Fruit fly (Drosophila melanogaster) whole organism, embryonic: ENCODE measurements around the gene Kat60.
A peak's percentile ranks its signal among the peaks of the same experiment; 100 is the strongest.

Experiments used
- Aef1 ChIP-seq: fragments of 200-800 bp; sonication (Bioruptor generic); IDR thresholded peaks from 3 replicates; pipeline ENCODE4 v1.3.6; 2022; ENCODE audit warnings: missing biosample characterization, missing genetic modification characterization
- B-H2 ChIP-seq: fragments of 200-800 bp; sonication (Bioruptor generic); optimal IDR thresholded peaks from 2 replicates; lab custom pipeline; 2018; ENCODE audit warnings: missing biosample characterization, mild to moderate bottlenecking, missing genetic modification characterization
- Blimp-1 ChIP-seq: fragments of 200-800 bp; sonication (Bioruptor generic); optimal IDR thresholded peaks from 3 replicates; lab custom pipeline; 2018; ENCODE audit warnings: missing biosample characterization, missing genetic modification characterization, mild to moderate bottlenecking, moderate library complexity, missing genetic modification reagents
- CG13424 ChIP-seq: fragments of 200-800 bp; sonication (Bioruptor generic); optimal IDR thresholded peaks from 2 replicates; lab custom pipeline; 2019; ENCODE audit warnings: missing biosample characterization, mild to moderate bottlenecking, missing genetic modification characterization, moderate library complexity
- CG13894 ChIP-seq: fragments of 200-800 bp; sonication (Bioruptor generic); optimal IDR thresholded peaks from 3 replicates; lab custom pipeline; 2018; ENCODE audit warnings: missing biosample characterization, mild to moderate bottlenecking, missing genetic modification characterization, moderate library complexity
- CG1529 ChIP-seq: fragments of 200-800 bp; sonication (Bioruptor generic); optimal IDR thresholded peaks from 3 replicates; lab custom pipeline; 2018; ENCODE audit warnings: missing biosample characterization, missing genetic modification characterization
- CG15514 ChIP-seq: fragments of 200-800 bp; sonication (Bioruptor generic); optimal IDR thresholded peaks from 3 replicates; lab custom pipeline; 2017; ENCODE audit warnings: missing biosample characterization, missing genetic modification characterization, mild to moderate bottlenecking, moderate library complexity, missing genetic modification reagents
- CG15601 ChIP-seq: fragments of 200-800 bp; sonication (Bioruptor generic); optimal IDR thresholded peaks from 3 replicates; lab custom pipeline; 2019; ENCODE audit warnings: missing biosample characterization, mild to moderate bottlenecking, missing genetic modification characterization, moderate library complexity
- CG1603 ChIP-seq: fragments of 200-800 bp; sonication (Bioruptor generic); optimal IDR thresholded peaks from 2 replicates; lab custom pipeline; 2019; ENCODE audit warnings: missing biosample characterization, mild to moderate bottlenecking, missing genetic modification characterization, moderate library complexity
- CG17385 ChIP-seq: fragments of 200-800 bp; sonication (Bioruptor generic); optimal IDR thresholded peaks from 3 replicates; lab custom pipeline; 2018; ENCODE audit warnings: missing biosample characterization, mild to moderate bottlenecking, missing genetic modification characterization
- CG18476 ChIP-seq: fragments of 200-800 bp; sonication (Bioruptor generic); optimal IDR thresholded peaks from 2 replicates; lab custom pipeline; 2016; ENCODE audit warnings: missing biosample characterization, mild to moderate bottlenecking, missing genetic modification characterization
- CG18599 ChIP-seq: fragments of 200-800 bp; sonication (Bioruptor generic); optimal IDR thresholded peaks from 3 replicates; lab custom pipeline; 2017; ENCODE audit warnings: missing biosample characterization, missing genetic modification characterization, mild to moderate bottlenecking, moderate library complexity, missing genetic modification reagents
- CG2129 ChIP-seq: fragments of 200-800 bp; sonication (Bioruptor generic); IDR thresholded peaks from 2 replicates; pipeline ENCODE4 v1.3.6; 2022; ENCODE audit warnings: missing biosample characterization, missing genetic modification characterization; ENCODE audit not compliant: partially characterized antibody
- CG2199 ChIP-seq: fragments of 200-800 bp; sonication (Bioruptor generic); IDR thresholded peaks from 3 replicates; pipeline ENCODE4 v1.3.6; 2022; ENCODE audit warnings: missing biosample characterization, missing genetic modification characterization
- CG34224 ChIP-seq: fragments of 200-800 bp; sonication (Bioruptor generic); IDR thresholded peaks from 3 replicates; pipeline ENCODE4 v1.3.6; 2022; ENCODE audit warnings: missing biosample characterization, missing genetic modification characterization; ENCODE audit not compliant: partially characterized antibody
- CG8281 ChIP-seq: fragments of 200-800 bp; sonication (Bioruptor generic); optimal IDR thresholded peaks from 2 replicates; lab custom pipeline; 2018; ENCODE audit warnings: missing biosample characterization, mild to moderate bottlenecking, missing genetic modification characterization, moderate library complexity
- CG8765 ChIP-seq: fragments of 200-800 bp; sonication (Bioruptor generic); IDR thresholded peaks from 2 replicates; pipeline ENCODE4 v1.3.6; 2022; ENCODE audit warnings: missing biosample characterization, missing genetic modification characterization
- CG9797 ChIP-seq: fragments of 200-800 bp; sonication (Bioruptor generic); optimal IDR thresholded peaks from 3 replicates; lab custom pipeline; 2018; ENCODE audit warnings: missing biosample characterization, mild to moderate bottlenecking, missing genetic modification characterization
- Chrac-16 ChIP-seq: fragments of 200-800 bp; sonication (Bioruptor generic); optimal IDR thresholded peaks from 3 replicates; lab custom pipeline; 2016; ENCODE audit warnings: missing biosample characterization, missing genetic modification characterization
- Dll ChIP-seq: fragments of 200-800 bp; sonication (Bioruptor generic); IDR thresholded peaks from 4 replicates; pipeline ENCODE4 v1.3.6; 2022; ENCODE audit warnings: missing biosample characterization, missing genetic modification characterization; ENCODE audit not compliant: partially characterized antibody
- Doc3 ChIP-seq: fragments of 200-800 bp; sonication (Bioruptor generic); IDR thresholded peaks from 3 replicates; pipeline ENCODE4 v1.3.6; 2022; ENCODE audit warnings: missing biosample characterization, missing genetic modification characterization; ENCODE audit not compliant: partially characterized antibody
- Dref ChIP-seq: fragments of 200-800 bp; sonication (Bioruptor generic); IDR thresholded peaks from 2 replicates; pipeline ENCODE4 v1.3.6; 2022; ENCODE audit warnings: missing biosample characterization, missing genetic modification characterization
- E2f2 ChIP-seq: fragments of 200-800 bp; sonication (Bioruptor generic); IDR thresholded peaks from 2 replicates; pipeline ENCODE4 v1.3.6; 2022; ENCODE audit warnings: missing biosample characterization, missing genetic modification characterization
- Hand ChIP-seq: fragments of 200-800 bp; sonication (Bioruptor generic); optimal IDR thresholded peaks from 2 replicates; lab custom pipeline; 2017; ENCODE audit warnings: mild to moderate bottlenecking, missing biosample characterization, missing genetic modification reagents, missing genetic modification characterization
- Hr78 ChIP-seq, 2 experiments: fragments of 200-800 bp in 1 of 2; fragments of >200 bp in 1 of 2; sonication (Bioruptor generic) in 1 of 2; optimal IDR thresholded peaks; 2 replicates each; lab custom pipeline; 2017 to 2019; ENCODE audit warnings: missing biosample characterization in 2 of 2, missing genetic modification characterization in 2 of 2, mild to moderate bottlenecking in 1 of 2, moderate library complexity in 1 of 2
- MBD-R2 ChIP-seq: fragments of 200-800 bp; sonication (Bioruptor generic); IDR thresholded peaks from 2 replicates; pipeline ENCODE4 v1.3.6; 2022; ENCODE audit warnings: missing biosample characterization, missing genetic modification characterization
- MTF-1 ChIP-seq: fragments of 200-800 bp; sonication (Bioruptor generic); optimal IDR thresholded peaks from 2 replicates; lab custom pipeline; 2018; ENCODE audit warnings: missing biosample characterization, mild to moderate bottlenecking, missing genetic modification characterization, borderline replicate concordance
- Mrtf ChIP-seq: fragments of 200-800 bp; sonication (Bioruptor generic); IDR thresholded peaks from 3 replicates; pipeline ENCODE4 v1.3.6; 2022; ENCODE audit warnings: missing biosample characterization, missing genetic modification characterization
- Myb ChIP-seq: fragments of 200-800 bp; sonication (Bioruptor generic); optimal IDR thresholded peaks from 2 replicates; lab custom pipeline; 2016; ENCODE audit warnings: missing biosample characterization, missing genetic modification characterization
- Nf-YC ChIP-seq: fragments of 200-800 bp; optimal IDR thresholded peaks from 3 replicates; lab custom pipeline; 2019; ENCODE audit warnings: missing biosample characterization, mild to moderate bottlenecking, missing genetic modification characterization, moderate library complexity
- Usf ChIP-seq: fragments of 200-800 bp; sonication (Bioruptor generic); optimal IDR thresholded peaks from 2 replicates; lab custom pipeline; 2017; ENCODE audit warnings: missing genotype, missing biosample characterization, missing genetic modification characterization
- ab ChIP-seq: fragments of 200-800 bp; sonication (Bioruptor generic); optimal IDR thresholded peaks from 2 replicates; lab custom pipeline; 2016; ENCODE audit warnings: missing biosample characterization, missing genetic modification characterization
- amos ChIP-seq: fragments of 200-800 bp; sonication (Bioruptor generic); IDR thresholded peaks from 2 replicates; pipeline ENCODE4 v1.3.6; 2022; ENCODE audit warnings: missing biosample characterization, missing genetic modification characterization; ENCODE audit not compliant: partially characterized antibody
- ato ChIP-seq: fragments of 200-800 bp; sonication (Bioruptor generic); IDR thresholded peaks from 2 replicates; pipeline ENCODE4 v1.3.6; 2022; ENCODE audit warnings: missing biosample characterization, missing genetic modification characterization; ENCODE audit not compliant: partially characterized antibody
- bigmax ChIP-seq: fragments of 200-800 bp; sonication (Bioruptor generic); optimal IDR thresholded peaks from 2 replicates; lab custom pipeline; 2018; ENCODE audit warnings: missing biosample characterization, mild to moderate bottlenecking, missing genetic modification characterization
- ci ChIP-seq: fragments of 200-800 bp; sonication (Bioruptor generic); IDR thresholded peaks from 3 replicates; pipeline ENCODE4 v1.3.6; 2022; ENCODE audit warnings: missing biosample characterization, missing genetic modification characterization
- disco-r ChIP-seq: fragments of 200-800 bp; sonication (Bioruptor generic); optimal IDR thresholded peaks from 2 replicates; lab custom pipeline; 2016; ENCODE audit warnings: missing biosample characterization, missing genetic modification characterization
- gcm2 ChIP-seq: fragments of 200-800 bp; sonication (Bioruptor generic); optimal IDR thresholded peaks from 2 replicates; lab custom pipeline; 2016; ENCODE audit warnings: missing biosample characterization, missing genetic modification characterization
- insv ChIP-seq, 2 experiments: fragments of 200-800 bp; sonication (Bioruptor generic); optimal IDR thresholded peaks; 3 replicates each; lab custom pipeline; 2016 to 2018; ENCODE audit warnings: missing biosample characterization in 2 of 2, missing genetic modification characterization in 2 of 2
- jigr1 ChIP-seq: fragments of 200-800 bp; sonication (Bioruptor generic); IDR thresholded peaks from 3 replicates; pipeline ENCODE4 v1.3.6; 2022; ENCODE audit warnings: missing biosample characterization, missing genetic modification characterization
- lbe ChIP-seq: fragments of 200-800 bp; sonication (Bioruptor generic); optimal IDR thresholded peaks from 2 replicates; lab custom pipeline; 2016; ENCODE audit warnings: missing biosample characterization, mild to moderate bottlenecking, missing genetic modification characterization
- lov ChIP-seq, 2 experiments: fragments of 200-800 bp in 1 of 2; fragments of >200 bp in 1 of 2; sonication (Bioruptor generic) in 1 of 2; IDR thresholded peaks in 1 of 2; optimal IDR thresholded peaks in 1 of 2; 2 replicates in 1 of 2; 3 replicates in 1 of 2; pipeline versions ENCODE4 v1.3.6 to Lab custom; 2017 to 2022; ENCODE audit warnings: missing biosample characterization in 1 of 2, missing genetic modification characterization in 1 of 2
- nerfin-1 ChIP-seq: fragments of 200-800 bp; sonication (Bioruptor generic); optimal IDR thresholded peaks from 3 replicates; lab custom pipeline; 2019; ENCODE audit warnings: missing biosample characterization, mild to moderate bottlenecking, missing genetic modification characterization, moderate library complexity
- slou ChIP-seq: fragments of 200-800 bp; sonication (Bioruptor generic); optimal IDR thresholded peaks from 3 replicates; lab custom pipeline; 2016; ENCODE audit warnings: missing biosample characterization, missing genetic modification characterization
- sna ChIP-seq: fragments of 200-800 bp; sonication (Bioruptor generic); IDR thresholded peaks from 2 replicates; pipeline ENCODE4 v1.3.6; 2022; ENCODE audit warnings: missing biosample characterization, missing genetic modification characterization; ENCODE audit not compliant: partially characterized antibody
- ssp ChIP-seq: fragments of 200-800 bp; sonication (Bioruptor generic); IDR thresholded peaks from 2 replicates; pipeline ENCODE4 v1.3.6; 2022; ENCODE audit warnings: missing biosample characterization, missing genetic modification characterization
- stc ChIP-seq: fragments of 200-800 bp; sonication (Bioruptor generic); IDR thresholded peaks from 2 replicates; pipeline ENCODE4 v1.3.6; 2022; ENCODE audit warnings: missing biosample characterization, missing genetic modification characterization
- trem ChIP-seq: fragments of 200-800 bp; optimal IDR thresholded peaks from 3 replicates; lab custom pipeline; 2019; ENCODE audit warnings: missing biosample characterization, mild to moderate bottlenecking, missing genetic modification characterization, moderate library complexity
- usp ChIP-seq: fragments of >200 bp; optimal IDR thresholded peaks from 2 replicates; lab custom pipeline; 2017; ENCODE audit warnings: missing biosample characterization, missing genetic modification characterization
- z ChIP-seq: fragments of 200-800 bp; sonication (Bioruptor generic); IDR thresholded peaks from 3 replicates; pipeline ENCODE4 v1.3.6; 2022; ENCODE audit warnings: missing biosample characterization, missing genetic modification characterization

Gene Kat60

DNA sequence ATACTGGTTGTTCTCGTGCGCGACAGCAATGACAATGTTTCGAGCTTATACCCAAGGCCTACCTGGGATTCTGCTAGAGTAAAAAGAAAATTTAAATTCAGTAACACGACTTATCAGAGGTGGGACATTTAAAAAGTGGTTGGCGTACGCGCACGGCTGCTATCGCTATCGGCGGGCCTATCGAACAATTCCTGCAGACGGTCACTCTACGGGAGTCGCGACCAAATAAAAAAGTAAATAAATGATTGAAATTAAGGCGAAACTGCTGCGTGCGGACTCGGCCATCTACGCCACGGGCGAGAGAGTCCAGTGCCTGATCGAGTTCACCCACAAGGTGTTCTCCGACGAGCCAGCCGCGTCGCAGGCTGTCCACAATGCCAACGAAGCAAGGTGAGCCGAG, 12.5 kb downstream of the Kat60 start, which contains the start of the genes Prosbeta2R2 and CG1116 (continued):
- TF ChIP-seq insv (GFP tag; optimal IDR thresholded peaks at IDR 0.05; lab: Kevin White, UChicago) (no peak), jigr1 (no peak), Blimp-1 (GFP tag; lab: Kevin White, UChicago) (no peak), CG8281 (tag; lab: Kevin White, UChicago) (no peak), Aef1 (GFP tag; lab: Robert Waterston, UW) (no peak), Chrac-16 (GFP tag; lab: Kevin White, UChicago) (no peak), CG13424 (tag; lab: Kevin White, UChicago) (no peak), Hr78 (GFP tag; optimal IDR thresholded peaks at IDR 0.05; lab: Kevin White, UChicago) (no peak), CG18599 (GFP tag; lab: Kevin White, UChicago) (no peak), Hand (GFP tag; lab: Kevin White, UChicago) (no peak), CG34224 (GFP tag; lab: Robert Waterston, UW) (peak; percentile 58), gcm2 (GFP tag; lab: Kevin White, UChicago) (no peak), Dref (GFP tag; lab: Robert Waterston, UW) (peak; percentile 81), E2f2 (GFP tag; lab: Robert Waterston, UW) (peak; percentile 97), lov (optimal IDR thresholded peaks at IDR 0.05; lab: Kevin White, UChicago) (no peak), lov (GFP tag; IDR thresholded peaks at IDR 0.05; lab: Robert Waterston, UW) (no peak), amos (peak; percentile 60), disco-r (GFP tag; lab: Kevin White, UChicago) (no peak), MTF-1 (no peak), CG8765 (no peak), bigmax (no peak), ato (GFP tag; lab: Robert Waterston, UW) (no peak), Doc3 (GFP tag; lab: Robert Waterston, UW) (peak; percentile 54; the same call in 1 of the 3 replicates), Usf (GFP tag; lab: Kevin White, UChicago) (no peak), slou (GFP tag; lab: Kevin White, UChicago) (no peak), ssp (GFP tag; lab: Robert Waterston, UW) (no peak), CG13894 (tag; lab: Kevin White, UChicago) (no peak), Myb (peak; percentile 73), B-H2 (no peak), Mrtf (GFP tag; lab: Robert Waterston, UW) (no peak), CG1603 (tag; lab: Kevin White, UChicago) (peak; percentile 28), z (GFP tag; lab: Robert Waterston, UW) (no peak), CG9797 (peak; percentile 88), stc (GFP tag; lab: Robert Waterston, UW) (no peak), CG18476 (GFP tag; lab: Kevin White, UChicago) (no peak), sna (GFP tag; lab: Robert Waterston, UW) (peak; percentile 48), Nf-YC (tag; lab: Kevin White, UChicago) (no peak), CG2199 (no peak), CG15601 (tag; lab: Kevin White, UChicago) (no peak), CG2129 (GFP tag; lab: Robert Waterston, UW) (peak; percentile 18; the same call in 1 of the 2 replicates), CG1529 (GFP tag; lab: Kevin White, UChicago) (no peak), lbe (GFP tag; lab: Kevin White, UChicago) (no peak), Dll (GFP tag; lab: Robert Waterston, UW) (peak; percentile 53; the same call in 3 of the 4 replicates), trem (peak; percentile 11), usp (no peak), CG15514 (GFP tag; lab: Kevin White, UChicago) (peak; percentile 42), ab (GFP tag; lab: Kevin White, UChicago) (no peak), MBD-R2 (GFP tag; lab: Robert Waterston, UW) (peak; percentile 81), ci (no peak), nerfin-1 (no peak), CG17385 (GFP tag; lab: Kevin White, UChicago) (no peak)
